Fruit fly (Drosophila melanogaster): Measurements from ENCODE around the gene CG17931.

CG17931 gene

DNA sequence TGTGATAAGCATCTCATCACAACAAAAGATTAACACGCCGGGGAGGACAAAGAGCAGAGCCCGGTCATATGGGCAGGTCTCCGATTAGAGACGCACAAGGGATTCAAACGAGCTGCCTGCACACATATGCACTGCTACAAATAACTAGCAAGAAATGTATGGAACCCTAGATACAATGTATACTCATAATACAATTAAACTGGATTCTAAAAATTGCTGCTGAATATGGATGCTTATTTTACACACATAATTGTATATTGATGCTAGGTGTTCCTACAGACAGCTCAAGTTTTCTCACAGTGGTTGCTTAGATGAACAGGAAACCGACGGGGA lies 22.2 kb downstream of the CG17931 start (continued):
- TF ChIP-seq Rfx (GFP tag; IDR thresholded peaks at IDR 0.05) (no peak), gfzf (GFP tag; optimal IDR thresholded peaks at IDR 0.05) (no peak), B-H1 (GFP tag; IDR thresholded peaks at IDR 0.05) (no peak), ro (GFP tag; IDR thresholded peaks at IDR 0.05) (no peak), br (optimal IDR thresholded peaks at IDR 0.05) (no peak), CG3163 (GFP tag; optimal IDR thresholded peaks at IDR 0.05) (no peak), dmrt11E (tag; optimal IDR thresholded peaks at IDR 0.05) (peak; percentile 93), CG13123 (GFP tag; optimal IDR thresholded peaks at IDR 0.05) (no peak), Sox100B (GFP tag; optimal IDR thresholded peaks at IDR 0.05) (no peak), Sry-δ (GFP tag; optimal IDR thresholded peaks at IDR 0.05) (peak; percentile 15), yki (optimal IDR thresholded peaks at IDR 0.05) (no peak), hb (GFP tag; IDR thresholded peaks at IDR 0.05; ENCODE audit: partially characterized antibody) (no peak), CG11456 (GFP tag; IDR thresholded peaks at IDR 0.05) (no peak), zen (tag; optimal IDR thresholded peaks at IDR 0.05) (peak; percentile 95), Adf1 (GFP tag; IDR thresholded peaks at IDR 0.05) (no peak), CG30431 (GFP tag; optimal IDR thresholded peaks at IDR 0.05) (peak; percentile 66), Hr51 (GFP tag; optimal IDR thresholded peaks at IDR 0.05) (peak; percentile 14 to 54), HmgD (GFP tag; optimal IDR thresholded peaks at IDR 0.05) (peak; percentile 20), al (GFP tag; IDR thresholded peaks at IDR 0.05) (no peak), oc (tag; optimal IDR thresholded peaks at IDR 0.05) (peak; percentile 36), Dad (GFP tag; optimal IDR thresholded peaks at IDR 0.05) (no peak), sr (GFP tag; IDR thresholded peaks at IDR 0.05) (no peak), sima (GFP tag; optimal IDR thresholded peaks at IDR 0.05) (no peak), Ets97D (GFP tag; optimal IDR thresholded peaks at IDR 0.05) (peak; percentile 22), CG33213 (GFP tag; optimal IDR thresholded peaks at IDR 0.05) (no peak), Blimp-1 (GFP tag; optimal IDR thresholded peaks at IDR 0.05) (peak; percentile 62), Mrtf (GFP tag; IDR thresholded peaks at IDR 0.05) (no peak), trh (GFP tag; optimal IDR thresholded peaks at IDR 0.05) (no peak), CG2199 (GFP tag; IDR thresholded peaks at IDR 0.05) (no peak), dan (GFP tag; IDR thresholded peaks at IDR 0.05) (peak; percentile 78), sna (GFP tag; IDR thresholded peaks at IDR 0.05; ENCODE audit: partially characterized antibody) (no peak), CG17912 (GFP tag; optimal IDR thresholded peaks at IDR 0.05) (no peak), mam (GFP tag; optimal IDR thresholded peaks at IDR 0.05) (peak; percentile 15), corto (GFP tag; optimal IDR thresholded peaks at IDR 0.05) (no peak), disco-r (GFP tag; optimal IDR thresholded peaks at IDR 0.05) (no peak), scrt (GFP tag; optimal IDR thresholded peaks at IDR 0.05) (no peak), lov (optimal IDR thresholded peaks at IDR 0.05) (no peak), lov (GFP tag; IDR thresholded peaks at IDR 0.05) (peak; percentile 46; the same call in 1 of the 3 replicates), BtbVII (GFP tag; optimal IDR thresholded peaks at IDR 0.05) (no peak), ham (GFP tag; IDR thresholded peaks at IDR 0.05) (no peak)

DNA sequence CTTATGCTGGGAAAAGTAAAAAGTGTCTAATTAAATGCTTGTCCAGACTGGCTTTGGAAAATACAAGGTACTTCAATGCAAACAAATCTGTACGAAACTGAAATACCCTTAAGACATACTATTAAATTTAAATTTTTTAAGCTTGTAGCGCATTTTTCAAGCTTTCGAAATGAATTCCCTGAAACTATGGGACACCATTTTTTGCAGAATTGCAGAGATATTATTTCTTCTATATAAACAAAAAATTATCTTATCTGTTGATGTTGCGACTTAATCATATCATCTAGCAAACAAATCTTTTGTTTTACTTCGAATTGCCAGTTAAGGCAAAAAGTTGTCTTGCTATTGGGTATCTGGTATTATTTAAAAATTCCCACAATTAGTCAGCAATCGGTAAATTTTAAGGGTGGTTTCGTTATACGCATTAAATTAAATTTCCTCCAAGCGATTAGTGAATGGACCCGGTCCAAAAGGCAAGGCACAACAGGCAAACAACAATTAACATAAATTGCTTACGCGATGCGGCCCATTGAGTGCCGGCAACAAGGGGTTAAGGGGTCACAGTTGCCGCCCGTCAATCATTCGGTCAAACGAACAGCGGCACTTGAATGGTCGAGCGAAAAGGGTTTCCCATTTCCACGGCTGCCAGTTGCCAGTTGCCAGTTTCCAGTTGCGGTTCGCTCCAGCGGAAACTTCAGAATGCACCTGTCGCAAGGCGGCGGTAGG lies 22.8 kb downstream of the CG17931 start:
- TF ChIP-seq Poxn (GFP tag; IDR thresholded peaks at IDR 0.05) (no peak), lbe (GFP tag; optimal IDR thresholded peaks at IDR 0.05) (no peak), D19A (tag; optimal IDR thresholded peaks at IDR 0.05) (peak; percentile 96), bowl (GFP tag; IDR thresholded peaks at IDR 0.05) (no peak), CG10979 (tag; optimal IDR thresholded peaks at IDR 0.05) (peak; percentile 15), HLH4C (GFP tag; IDR thresholded peaks at IDR 0.05; ENCODE audit: partially characterized antibody) (no peak), Ets65A (GFP tag) (peak; percentile 24), trem (tag; optimal IDR thresholded peaks at IDR 0.05) (no peak), bbx (GFP tag; IDR thresholded peaks at IDR 0.05; ENCODE audit: partially characterized antibody) (no peak), CG7839 (tag; optimal IDR thresholded peaks at IDR 0.05) (peak; percentile 17), CoRest (tag; optimal IDR thresholded peaks at IDR 0.05) (peak; percentile 14), CG7556 (GFP tag; optimal IDR thresholded peaks at IDR 0.05) (peak; percentile 25), ewg (GFP tag; optimal IDR thresholded peaks at IDR 0.05) (no peak), CG16815 (GFP tag; optimal IDR thresholded peaks at IDR 0.05) (no peak), trh (GFP tag; optimal IDR thresholded peaks at IDR 0.05) (no peak)
